Fruit fly (Drosophila melanogaster) whole organism, prepupa: ENCODE results near the gene SP1029.

Experiments
- Blimp-1 ChIP-seq: fragments of 200-800 bp; sonication (Bioruptor generic); optimal IDR thresholded peaks from 3 replicates; lab custom pipeline; 2017; ENCODE audit warnings: missing biosample characterization, missing genetic modification characterization, mild to moderate bottlenecking, moderate library complexity, missing genetic modification reagents
- CG10631 ChIP-seq: fragments of 200-800 bp; sonication (Bioruptor generic); optimal IDR thresholded peaks from 2 replicates; lab custom pipeline; 2016; ENCODE audit warnings: missing biosample characterization, missing genetic modification characterization
- CG10669 ChIP-seq: fragments of 200-800 bp; sonication (Bioruptor generic); optimal IDR thresholded peaks from 3 replicates; lab custom pipeline; 2018; ENCODE audit warnings: missing biosample characterization, mild to moderate bottlenecking, missing genetic modification characterization, moderate library complexity
- CG11294 ChIP-seq: fragments of 200-800 bp; sonication (Bioruptor generic); IDR thresholded peaks from 2 replicates; pipeline ENCODE4 v1.3.6; 2022; ENCODE audit warnings: missing biosample characterization, missing genetic modification characterization
- CG11762 ChIP-seq: fragments of 200-800 bp; sonication (Bioruptor generic); optimal IDR thresholded peaks from 3 replicates; lab custom pipeline; 2016; ENCODE audit warnings: missing biosample characterization, missing genetic modification characterization; ENCODE audit not compliant: insufficient read depth
- CG11902 ChIP-seq: fragments of 200-800 bp; sonication (Bioruptor generic); optimal IDR thresholded peaks from 3 replicates; lab custom pipeline; 2016; ENCODE audit warnings: missing biosample characterization, missing genetic modification characterization
- CG16779 ChIP-seq: fragments of 200-800 bp; sonication (Bioruptor generic); optimal IDR thresholded peaks from 3 replicates; lab custom pipeline; 2017; ENCODE audit warnings: missing biosample characterization, mild to moderate bottlenecking, missing genetic modification characterization
- CG3032 ChIP-seq: fragments of 200-800 bp; optimal IDR thresholded peaks from 2 replicates; lab custom pipeline; 2019; ENCODE audit warnings: missing biosample characterization, mild to moderate bottlenecking, missing genetic modification characterization, moderate library complexity
- CG31627 ChIP-seq: fragments of 200-800 bp; sonication (Bioruptor generic); optimal IDR thresholded peaks from 3 replicates; lab custom pipeline; 2016; ENCODE audit warnings: missing biosample characterization, missing genetic modification characterization
- CG32006 ChIP-seq: fragments of 200-800 bp; sonication (Bioruptor generic); optimal IDR thresholded peaks from 3 replicates; lab custom pipeline; 2017; ENCODE audit warnings: missing biosample characterization, mild to moderate bottlenecking, missing genetic modification characterization
- CG34406 ChIP-seq: fragments of 200-800 bp; sonication (Bioruptor generic); optimal IDR thresholded peaks from 3 replicates; lab custom pipeline; 2016; ENCODE audit warnings: missing biosample characterization, missing genetic modification characterization
- CG3919 ChIP-seq: fragments of 200-800 bp; sonication (Bioruptor generic); optimal IDR thresholded peaks from 3 replicates; lab custom pipeline; 2016; ENCODE audit warnings: missing biosample characterization, missing genetic modification characterization
- CG4318 ChIP-seq: fragments of 200-800 bp; sonication (Bioruptor generic); optimal IDR thresholded peaks from 3 replicates; lab custom pipeline; 2017; ENCODE audit warnings: missing biosample characterization, mild to moderate bottlenecking, missing genetic modification characterization
- CG6276 ChIP-seq: fragments of 200-800 bp; sonication (Bioruptor generic); optimal IDR thresholded peaks from 2 replicates; lab custom pipeline; 2017; ENCODE audit warnings: missing biosample characterization, mild to moderate bottlenecking, missing genetic modification characterization
- CG6792 ChIP-seq: fragments of 200-800 bp; sonication (Bioruptor generic); optimal IDR thresholded peaks from 3 replicates; lab custom pipeline; 2016; ENCODE audit warnings: missing biosample characterization, missing genetic modification characterization
- CG6808 ChIP-seq: fragments of 200-800 bp; sonication (Bioruptor generic); optimal IDR thresholded peaks from 3 replicates; lab custom pipeline; 2017; ENCODE audit warnings: missing biosample characterization, missing genetic modification characterization, mild to moderate bottlenecking, moderate library complexity, missing genetic modification reagents
- CG8119 ChIP-seq: fragments of 200-800 bp; sonication (Bioruptor generic); IDR thresholded peaks from 3 replicates; pipeline ENCODE4 v1.3.6; 2022; ENCODE audit warnings: missing biosample characterization, missing genetic modification characterization
- CG8632 ChIP-seq: fragments of 200-800 bp; sonication (Bioruptor generic); optimal IDR thresholded peaks from 3 replicates; lab custom pipeline; 2016; ENCODE audit warnings: missing biosample characterization, missing genetic modification characterization
- CG9139 ChIP-seq: fragments of 200-800 bp; sonication (Bioruptor generic); optimal IDR thresholded peaks from 3 replicates; lab custom pipeline; 2017; ENCODE audit warnings: missing biosample characterization, mild to moderate bottlenecking, missing genetic modification characterization
- Eip75B ChIP-seq: fragments of 200-800 bp; sonication (Bioruptor generic); optimal IDR thresholded peaks from 3 replicates; lab custom pipeline; 2016; ENCODE audit warnings: missing biosample characterization, missing genetic modification characterization
- Eip78C ChIP-seq: fragments of 200-800 bp; sonication (Bioruptor generic); peaks from one replicate; lab custom pipeline; 2016; ENCODE audit warnings: missing biosample characterization, missing genetic modification characterization
- Eip93F ChIP-seq: fragments of 200-800 bp; sonication (Bioruptor generic); optimal IDR thresholded peaks from 2 replicates; lab custom pipeline; 2016; ENCODE audit warnings: missing biosample characterization, mild to moderate bottlenecking, missing genetic modification characterization
- Ets21C ChIP-seq: fragments of 200-800 bp; sonication (Bioruptor generic); optimal IDR thresholded peaks from 3 replicates; lab custom pipeline; 2016; ENCODE audit warnings: missing biosample characterization, missing genetic modification characterization
- Ets96B ChIP-seq: fragments of 200-800 bp; optimal IDR thresholded peaks from 2 replicates; lab custom pipeline; 2019; ENCODE audit warnings: missing biosample characterization, mild to moderate bottlenecking, missing genetic modification characterization, moderate library complexity
- Gug ChIP-seq: fragments of 200-800 bp; sonication (Bioruptor generic); IDR thresholded peaks from 2 replicates; pipeline ENCODE4 v1.3.6; 2022; ENCODE audit warnings: missing biosample characterization, missing genetic modification characterization
- Hr38 ChIP-seq: sonication (Bioruptor generic); optimal IDR thresholded peaks from 2 replicates; lab custom pipeline; 2016; ENCODE audit warnings: missing biosample characterization, missing genetic modification characterization
- Hr39 ChIP-seq: fragments of 200-800 bp; sonication (Bioruptor generic); optimal IDR thresholded peaks from 2 replicates; lab custom pipeline; 2016; ENCODE audit warnings: missing biosample characterization, missing genetic modification characterization
- Lpt ChIP-seq: fragments of 200-800 bp; sonication (Bioruptor generic); optimal IDR thresholded peaks from 3 replicates; lab custom pipeline; 2016; ENCODE audit warnings: missing biosample characterization, missing genetic modification characterization
- Met ChIP-seq: fragments of 200-800 bp; sonication (Bioruptor generic); optimal IDR thresholded peaks from 3 replicates; lab custom pipeline; 2016; ENCODE audit warnings: missing biosample characterization, missing genetic modification characterization
- OdsH ChIP-seq: fragments of 200-800 bp; sonication (Bioruptor generic); optimal IDR thresholded peaks from 3 replicates; lab custom pipeline; 2016; ENCODE audit warnings: missing biosample characterization, missing genetic modification characterization
- Smox ChIP-seq: fragments of 200-800 bp; sonication (Bioruptor generic); optimal IDR thresholded peaks from 3 replicates; lab custom pipeline; 2016; ENCODE audit warnings: missing biosample characterization, missing genetic modification characterization
- Sox14 ChIP-seq: fragments of 200-800 bp; sonication (Bioruptor generic); optimal IDR thresholded peaks from 3 replicates; lab custom pipeline; 2016; ENCODE audit warnings: missing biosample characterization, missing genetic modification characterization
- achi ChIP-seq: fragments of 200-800 bp; sonication (Bioruptor generic); optimal IDR thresholded peaks from 3 replicates; lab custom pipeline; 2016; ENCODE audit warnings: missing biosample characterization, missing genetic modification characterization
- acj6 ChIP-seq: fragments of 200-800 bp; sonication (Bioruptor generic); optimal IDR thresholded peaks from 3 replicates; lab custom pipeline; 2016; ENCODE audit warnings: missing biosample characterization, missing genetic modification characterization
- dac ChIP-seq: fragments of 200-800 bp; sonication (Bioruptor generic); optimal IDR thresholded peaks from 2 replicates; lab custom pipeline; 2017; ENCODE audit warnings: missing biosample characterization, mild to moderate bottlenecking, missing genetic modification characterization
- dsx ChIP-seq: fragments of 200-800 bp; optimal IDR thresholded peaks from 3 replicates; lab custom pipeline; 2019; ENCODE audit warnings: missing biosample characterization, mild to moderate bottlenecking, missing genetic modification characterization, moderate library complexity; ENCODE audit not compliant: poor library complexity, severe bottlenecking
- eg ChIP-seq: fragments of 200-800 bp; sonication (Bioruptor generic); IDR thresholded peaks from 3 replicates; pipeline ENCODE4 v1.3.6; 2022; ENCODE audit warnings: missing biosample characterization, missing genetic modification characterization
- esn ChIP-seq: fragments of 200-800 bp; sonication (Bioruptor generic); optimal IDR thresholded peaks from 2 replicates; lab custom pipeline; 2016; ENCODE audit warnings: missing biosample characterization, mild to moderate bottlenecking, missing genetic modification characterization, moderate library complexity
- fd85E ChIP-seq: fragments of 200-800 bp; sonication (Bioruptor generic); optimal IDR thresholded peaks from 3 replicates; lab custom pipeline; 2016; ENCODE audit warnings: missing biosample characterization, missing genetic modification characterization
- fkh ChIP-seq: fragments of 200-800 bp; sonication (Bioruptor generic); optimal IDR thresholded peaks from 3 replicates; lab custom pipeline; 2017; ENCODE audit warnings: missing biosample characterization, mild to moderate bottlenecking, missing genetic modification characterization, moderate library complexity
- net ChIP-seq: fragments of 200-800 bp; sonication (Bioruptor generic); optimal IDR thresholded peaks from 3 replicates; lab custom pipeline; 2016; ENCODE audit warnings: missing biosample characterization, missing genetic modification characterization
- pdm3 ChIP-seq: fragments of 200-800 bp; sonication (Bioruptor generic); optimal IDR thresholded peaks from 3 replicates; lab custom pipeline; 2016; ENCODE audit warnings: missing biosample characterization, missing genetic modification characterization
- salr ChIP-seq, 2 experiments: fragments of 200-800 bp; sonication (Bioruptor generic); optimal IDR thresholded peaks; 3 replicates each; lab custom pipeline; 2016 to 2018; ENCODE audit warnings: missing biosample characterization in 2 of 2, missing genetic modification characterization in 2 of 2, mild to moderate bottlenecking in 1 of 2
- spab ChIP-seq: fragments of 200-800 bp; sonication (Bioruptor generic); optimal IDR thresholded peaks from 2 replicates; lab custom pipeline; 2017; ENCODE audit warnings: missing biosample characterization, mild to moderate bottlenecking, missing genetic modification characterization, missing genetic modification reagents
- svp ChIP-seq: fragments of 200-800 bp; sonication (Bioruptor generic); peaks from one replicate; lab custom pipeline; 2016; ENCODE audit warnings: missing biosample characterization, missing genetic modification characterization
- vri ChIP-seq: fragments of 200-800 bp; sonication (Bioruptor generic); optimal IDR thresholded peaks from 3 replicates; lab custom pipeline; 2016; ENCODE audit warnings: missing biosample characterization, mild to moderate bottlenecking, missing genetic modification characterization

The SP1029 gene

DNA sequence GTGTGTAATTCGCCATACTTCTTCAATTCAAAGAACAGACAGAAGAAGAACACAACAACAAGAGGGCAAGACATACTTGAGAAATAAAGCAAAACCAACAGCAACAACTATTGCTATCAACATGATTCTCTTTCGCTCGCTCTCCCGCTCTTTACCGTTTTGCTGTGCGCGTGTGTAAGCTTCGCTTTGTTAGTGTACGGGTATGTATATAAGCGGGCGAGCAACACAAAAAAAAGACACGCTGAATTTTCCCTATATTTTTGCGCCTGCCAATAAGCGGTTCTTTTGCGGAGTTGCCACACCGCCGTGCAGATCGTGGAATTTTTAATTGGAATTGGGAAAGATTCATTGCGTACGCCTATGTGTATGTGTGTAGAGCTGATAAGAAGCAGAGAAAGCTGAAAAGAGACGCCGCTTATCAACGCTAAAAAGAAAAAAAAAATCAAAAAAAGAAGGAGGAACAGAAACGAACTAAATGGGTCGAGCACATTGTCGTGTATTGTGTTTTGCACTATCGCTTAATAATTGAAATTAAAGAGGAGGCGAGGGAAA, 35.2 kb downstream of the SP1029 start (continued):
- TF ChIP-seq Ets21C (GFP tag; lab: Kevin White, UChicago) = no peak
- no peak for TF ChIP-seq CG4318 (GFP tag; lab: Kevin White, UChicago)
- TF ChIP-seq fkh = no peak
- TF ChIP-seq CG6792 (GFP tag; lab: Kevin White, UChicago) = no peak
- TF ChIP-seq OdsH (GFP tag; lab: Kevin White, UChicago) = no peak
- peak; percentile 40 for TF ChIP-seq Lpt (GFP tag; lab: Kevin White, UChicago)
- no peak for TF ChIP-seq CG8632 (GFP tag; lab: Kevin White, UChicago)
- TF ChIP-seq salr (GFP tag; optimal IDR thresholded peaks at IDR 0.05; lab: Kevin White, UChicago) = peak in 1 of 2 experiments; percentile 42
- no peak for TF ChIP-seq dac
- TF ChIP-seq fd85E (GFP tag; lab: Kevin White, UChicago) = no peak
- peak; percentile 9 for TF ChIP-seq net (GFP tag; lab: Kevin White, UChicago)
- TF ChIP-seq Eip93F (GFP tag; lab: Kevin White, UChicago) = peak; percentile 31
- TF ChIP-seq Sox14 (GFP tag; lab: Kevin White, UChicago) = no peak
- TF ChIP-seq Hr38 (GFP tag; lab: Kevin White, UChicago) = no peak
- peak; percentile 56 for TF ChIP-seq spab (GFP tag; lab: Kevin White, UChicago)
- TF ChIP-seq CG10631 (GFP tag; lab: Kevin White, UChicago) = peak; percentile 15
- peak; percentile 3 for TF ChIP-seq CG34406 (GFP tag; lab: Kevin White, UChicago)
- peak; percentile 55 for TF ChIP-seq CG10669 (GFP tag; lab: Kevin White, UChicago)
- TF ChIP-seq CG8119 (GFP tag; lab: Robert Waterston, UW) = peak; percentile 47
- peak; percentile 38 for TF ChIP-seq CG6276 (GFP tag; lab: Kevin White, UChicago)
- peak; percentile 65 for TF ChIP-seq dsx (GFP tag; lab: Kevin White, UChicago)

DNA sequence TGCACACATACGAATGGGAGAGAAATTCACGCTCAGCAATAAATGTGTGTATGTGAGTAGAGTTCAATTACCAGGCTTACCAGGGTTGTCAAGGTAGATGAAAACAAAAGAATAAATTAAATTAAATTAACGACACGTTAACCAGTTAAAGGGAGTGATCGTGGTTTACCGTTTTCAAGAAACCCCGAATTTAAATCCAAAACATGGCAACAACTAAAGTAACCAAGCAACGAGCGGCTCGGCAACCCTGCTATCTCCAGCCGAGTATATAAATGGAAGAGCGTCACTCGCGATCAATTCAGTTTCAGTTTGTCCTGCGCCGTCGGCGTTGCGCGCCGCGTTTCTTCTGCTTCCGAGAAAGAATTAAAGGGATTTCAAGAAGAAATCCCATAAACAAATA, 36.0 kb downstream of the SP1029 start:
- TF ChIP-seq fd85E (GFP tag; lab: Kevin White, UChicago) (peak; percentile 98), acj6 (peak; percentile 100), Smox (peak; percentile 100), Gug (GFP tag; lab: Robert Waterston, UW) (peak; percentile 100), CG16779 (tag; lab: Kevin White, UChicago) (peak; percentile 99), CG6808 (peak; percentile 99), CG6276 (GFP tag; lab: Kevin White, UChicago) (peak; percentile 100), Hr38 (GFP tag; lab: Kevin White, UChicago) (peak; percentile 94), CG6792 (GFP tag; lab: Kevin White, UChicago) (peak; percentile 100), Lpt (GFP tag; lab: Kevin White, UChicago) (peak; percentile 100), CG9139 (GFP tag; lab: Kevin White, UChicago) (peak; percentile 99), CG4318 (GFP tag; lab: Kevin White, UChicago) (peak; percentile 99), CG11294 (GFP tag; lab: Robert Waterston, UW) (peak; percentile 99), Sox14 (GFP tag; lab: Kevin White, UChicago) (peak; percentile 100), vri (GFP tag; lab: Kevin White, UChicago) (peak; percentile 100), CG11902 (peak; percentile 99), CG3032 (peak; percentile 100), Hr39 (GFP tag; lab: Kevin White, UChicago) (peak; percentile 99), CG32006 (peak; percentile 100), CG11762 (GFP tag; lab: Kevin White, UChicago) (peak; percentile 99), CG3919 (GFP tag; lab: Kevin White, UChicago) (peak; percentile 100), Eip75B (peak; percentile 100), eg (GFP tag; lab: Robert Waterston, UW) (peak; percentile 100), CG8119 (GFP tag; lab: Robert Waterston, UW) (peak; percentile 100), Blimp-1 (peak; percentile 98), CG31627 (GFP tag; lab: Kevin White, UChicago) (peak; percentile 100), Eip78C (peak; percentile 100), esn (peak; percentile 100), CG10631 (GFP tag; lab: Kevin White, UChicago) (peak; percentile 100), Ets96B (peak; percentile 100), Met (peak; percentile 100), svp (GFP tag; lab: Kevin White, UChicago) (peak; percentile 100), dac (peak; percentile 99), Ets21C (GFP tag; lab: Kevin White, UChicago) (peak; percentile 99), dsx (GFP tag; lab: Kevin White, UChicago) (peak; percentile 99), achi (GFP tag; lab: Kevin White, UChicago) (peak; percentile 99), pdm3 (peak; percentile 100), CG10669 (GFP tag; lab: Kevin White, UChicago) (peak; percentile 100)
